Fruit fly (Drosophila melanogaster) whole organism, embryonic: ENCODE results near the gene CG31174.

Experiments
- Aef1 ChIP-seq: fragments of 200-800 bp; sonication (Bioruptor generic); IDR thresholded peaks from 3 replicates; pipeline ENCODE4 v1.3.6; 2022; ENCODE audit warnings: missing biosample characterization, missing genetic modification characterization
- Atf-2 ChIP-seq: fragments of 200-800 bp; sonication (Bioruptor generic); optimal IDR thresholded peaks from 2 replicates; lab custom pipeline; 2016; ENCODE audit warnings: missing biosample characterization, missing genetic modification characterization
- Atf3 ChIP-seq: fragments of 200-800 bp; sonication (Bioruptor generic); optimal IDR thresholded peaks from 3 replicates; lab custom pipeline; 2016; ENCODE audit warnings: missing biosample characterization, missing genetic modification characterization
- Bdp1 ChIP-seq: fragments of 200-800 bp; sonication (Bioruptor generic); optimal IDR thresholded peaks from 3 replicates; lab custom pipeline; 2016; ENCODE audit warnings: missing biosample characterization, missing genetic modification characterization
- BtbVII ChIP-seq: fragments of 200-800 bp; sonication (Bioruptor generic); optimal IDR thresholded peaks from 3 replicates; lab custom pipeline; 2017; ENCODE audit warnings: missing biosample characterization, mild to moderate bottlenecking, missing genetic modification characterization
- CG11085 ChIP-seq: fragments of 200-800 bp; sonication (Bioruptor generic); IDR thresholded peaks from 2 replicates; pipeline ENCODE4 v1.3.6; 2022; ENCODE audit warnings: missing biosample characterization, missing genetic modification characterization
- CG11093 ChIP-seq: fragments of 200-800 bp; sonication (Bioruptor generic); IDR thresholded peaks from 3 replicates; pipeline ENCODE4 v1.3.6; 2022; ENCODE audit warnings: missing biosample characterization, missing genetic modification characterization
- CG12104 ChIP-seq: fragments of 200-800 bp; sonication (Bioruptor generic); optimal IDR thresholded peaks from 3 replicates; lab custom pipeline; 2016; ENCODE audit warnings: missing biosample characterization, missing genetic modification characterization
- CG12744 ChIP-seq: fragments of 200-800 bp; sonication (Bioruptor generic); optimal IDR thresholded peaks from 2 replicates; lab custom pipeline; 2016; ENCODE audit warnings: missing biosample characterization, missing genetic modification characterization
- CG12769 ChIP-seq: fragments of 200-800 bp; sonication (Bioruptor generic); optimal IDR thresholded peaks from 2 replicates; lab custom pipeline; 2019; ENCODE audit warnings: missing biosample characterization, mild to moderate bottlenecking, missing genetic modification characterization, moderate library complexity
- CG13123 ChIP-seq: fragments of 200-800 bp; sonication (Bioruptor generic); optimal IDR thresholded peaks from 2 replicates; lab custom pipeline; 2016; ENCODE audit warnings: missing biosample characterization, missing genetic modification characterization
- CG13775 ChIP-seq: fragments of 200-800 bp; sonication (Bioruptor generic); optimal IDR thresholded peaks from 3 replicates; lab custom pipeline; 2017; ENCODE audit warnings: missing biosample characterization, mild to moderate bottlenecking, missing genetic modification characterization
- CG13894 ChIP-seq: fragments of 200-800 bp; sonication (Bioruptor generic); optimal IDR thresholded peaks from 3 replicates; lab custom pipeline; 2018; ENCODE audit warnings: missing biosample characterization, mild to moderate bottlenecking, missing genetic modification characterization, moderate library complexity
- CG15011 ChIP-seq: fragments of 200-800 bp; sonication (Bioruptor generic); optimal IDR thresholded peaks from 3 replicates; lab custom pipeline; 2018; ENCODE audit warnings: missing biosample characterization, mild to moderate bottlenecking, missing genetic modification characterization
- CG15479 ChIP-seq: fragments of 200-800 bp; sonication (Bioruptor generic); optimal IDR thresholded peaks from 3 replicates; lab custom pipeline; 2019; ENCODE audit warnings: missing biosample characterization, mild to moderate bottlenecking, missing genetic modification characterization, moderate library complexity
- CG15696 ChIP-seq: fragments of 200-800 bp; sonication (Bioruptor generic); optimal IDR thresholded peaks from 2 replicates; lab custom pipeline; 2019; ENCODE audit warnings: missing biosample characterization, mild to moderate bottlenecking, missing genetic modification characterization, moderate library complexity
- CG18599 ChIP-seq: fragments of 200-800 bp; sonication (Bioruptor generic); optimal IDR thresholded peaks from 3 replicates; lab custom pipeline; 2017; ENCODE audit warnings: missing biosample characterization, missing genetic modification characterization, mild to moderate bottlenecking, moderate library complexity, missing genetic modification reagents
- CG2120 ChIP-seq: fragments of 200-800 bp; sonication (Bioruptor generic); optimal IDR thresholded peaks from 3 replicates; lab custom pipeline; 2016; ENCODE audit warnings: missing biosample characterization, missing genetic modification characterization
- CG32772 ChIP-seq: fragments of 200-800 bp; sonication (Bioruptor generic); IDR thresholded peaks from 2 replicates; pipeline ENCODE4 v1.3.6; 2022; ENCODE audit warnings: missing biosample characterization, missing genetic modification characterization
- CG4404 ChIP-seq: fragments of 200-800 bp; sonication (Bioruptor generic); IDR thresholded peaks from 2 replicates; pipeline ENCODE4 v1.3.6; 2022; ENCODE audit warnings: missing biosample characterization, missing genetic modification characterization
- CG6765 ChIP-seq: fragments of 200-800 bp; sonication (Bioruptor generic); optimal IDR thresholded peaks from 3 replicates; lab custom pipeline; 2017; ENCODE audit warnings: missing biosample characterization, mild to moderate bottlenecking, missing genetic modification characterization
- CG8478 ChIP-seq: fragments of >200 bp; optimal IDR thresholded peaks from 2 replicates; lab custom pipeline; 2018
- CG8765 ChIP-seq: fragments of 200-800 bp; sonication (Bioruptor generic); IDR thresholded peaks from 2 replicates; pipeline ENCODE4 v1.3.6; 2022; ENCODE audit warnings: missing biosample characterization, missing genetic modification characterization
- CHES-1-like ChIP-seq: fragments of 200-800 bp; sonication (Bioruptor generic); optimal IDR thresholded peaks from 2 replicates; lab custom pipeline; 2016; ENCODE audit warnings: missing biosample characterization, missing genetic modification characterization
- Dfd ChIP-seq, 2 experiments: fragments of >200 bp; optimal IDR thresholded peaks; 2 replicates each; lab custom pipeline; 2017; ENCODE audit warnings: missing biosample characterization in 2 of 2, missing genetic modification characterization in 2 of 2
- Elba2 ChIP-seq: fragments of 200-800 bp; sonication (Bioruptor generic); optimal IDR thresholded peaks from 3 replicates; lab custom pipeline; 2016; ENCODE audit warnings: missing biosample characterization, missing genetic modification characterization
- HLH54F ChIP-seq: fragments of 200-800 bp; sonication (Bioruptor generic); optimal IDR thresholded peaks from 3 replicates; lab custom pipeline; 2016; ENCODE audit warnings: missing biosample characterization, missing genetic modification characterization
- Hr78 ChIP-seq, 2 experiments: fragments of 200-800 bp in 1 of 2; fragments of >200 bp in 1 of 2; sonication (Bioruptor generic) in 1 of 2; optimal IDR thresholded peaks; 2 replicates each; lab custom pipeline; 2017 to 2019; ENCODE audit warnings: missing biosample characterization in 2 of 2, missing genetic modification characterization in 2 of 2, mild to moderate bottlenecking in 1 of 2, moderate library complexity in 1 of 2
- NK7.1 ChIP-seq: fragments of 200-800 bp; sonication (Bioruptor generic); optimal IDR thresholded peaks from 3 replicates; lab custom pipeline; 2016; ENCODE audit warnings: missing biosample characterization, missing genetic modification characterization
- Usf ChIP-seq: fragments of 200-800 bp; sonication (Bioruptor generic); optimal IDR thresholded peaks from 2 replicates; lab custom pipeline; 2017; ENCODE audit warnings: missing genotype, missing biosample characterization, missing genetic modification characterization
- ase ChIP-seq: fragments of 200-800 bp; sonication (Bioruptor generic); IDR thresholded peaks from 3 replicates; pipeline ENCODE4 v1.3.6; 2022; ENCODE audit warnings: missing biosample characterization, missing genetic modification characterization
- ash1 ChIP-seq: fragments of 200-800 bp; sonication (Bioruptor generic); optimal IDR thresholded peaks from 2 replicates; lab custom pipeline; 2018; ENCODE audit warnings: missing biosample characterization, mild to moderate bottlenecking, missing genetic modification characterization
- ems ChIP-seq: fragments of 200-800 bp; sonication (Bioruptor generic); optimal IDR thresholded peaks from 3 replicates; lab custom pipeline; 2016; ENCODE audit warnings: missing biosample characterization, missing genetic modification characterization
- ftz-f1 ChIP-seq: fragments of 200-800 bp; sonication (Bioruptor generic); optimal IDR thresholded peaks from 2 replicates; lab custom pipeline; 2016; ENCODE audit warnings: missing biosample characterization, missing genetic modification characterization
- hth ChIP-seq: fragments of >200 bp; optimal IDR thresholded peaks from 2 replicates; lab custom pipeline; 2017; ENCODE audit warnings: inconsistent platforms
- kay ChIP-seq: fragments of 200-800 bp; sonication (Bioruptor generic); optimal IDR thresholded peaks from 2 replicates; lab custom pipeline; 2016; ENCODE audit warnings: missing biosample characterization, missing genetic modification characterization
- lab ChIP-seq: fragments of 200-800 bp; sonication (Bioruptor generic); optimal IDR thresholded peaks from 3 replicates; lab custom pipeline; 2017; ENCODE audit warnings: missing biosample characterization, missing genetic modification characterization, mild to moderate bottlenecking, moderate library complexity, missing genetic modification reagents
- nmo ChIP-seq: fragments of 200-800 bp; sonication (Bioruptor generic); optimal IDR thresholded peaks from 2 replicates; lab custom pipeline; 2018; ENCODE audit warnings: missing biosample characterization, mild to moderate bottlenecking, missing genetic modification characterization, moderate library complexity
- otp ChIP-seq: fragments of 200-800 bp; sonication (Bioruptor generic); IDR thresholded peaks from 3 replicates; pipeline ENCODE4, ENCODE4 v1.3.6; 2022; ENCODE audit warnings: missing biosample characterization, missing genetic modification characterization
- peb ChIP-seq: fragments of 200-800 bp; sonication (Bioruptor generic); IDR thresholded peaks from 2 replicates; pipeline ENCODE4 v1.3.6; 2022; ENCODE audit warnings: missing biosample characterization, missing genetic modification characterization
- pfk ChIP-seq: fragments of 200-800 bp; sonication (Bioruptor generic); optimal IDR thresholded peaks from 2 replicates; lab custom pipeline; 2018; ENCODE audit warnings: missing biosample characterization, mild to moderate bottlenecking, missing genetic modification characterization, moderate library complexity
- pros ChIP-seq: fragments of 200-800 bp; sonication (Bioruptor generic); optimal IDR thresholded peaks from 3 replicates; lab custom pipeline; 2019; ENCODE audit warnings: missing biosample characterization, mild to moderate bottlenecking, missing genetic modification characterization, moderate library complexity
- row ChIP-seq: fragments of 200-800 bp; sonication (Bioruptor generic); IDR thresholded peaks from 3 replicates; pipeline ENCODE4 v1.3.6; 2022; ENCODE audit warnings: missing biosample characterization, missing genetic modification characterization
- shn ChIP-seq: fragments of 200-800 bp; sonication (Bioruptor generic); optimal IDR thresholded peaks from 3 replicates; lab custom pipeline; 2016; ENCODE audit warnings: missing biosample characterization, missing genetic modification characterization
- tna ChIP-seq: fragments of 200-800 bp; sonication (Bioruptor generic); IDR thresholded peaks from 2 replicates; pipeline ENCODE4 v1.3.6; 2022; ENCODE audit warnings: missing biosample characterization, missing genetic modification characterization; ENCODE audit not compliant: partially characterized antibody
- trh ChIP-seq: fragments of 200-800 bp; sonication (Bioruptor generic); optimal IDR thresholded peaks from 2 replicates; lab custom pipeline; 2016; ENCODE audit warnings: missing biosample characterization, missing genetic modification characterization
- wek ChIP-seq: fragments of 200-800 bp; sonication (Bioruptor generic); optimal IDR thresholded peaks from 3 replicates; lab custom pipeline; 2018; ENCODE audit warnings: missing biosample characterization, mild to moderate bottlenecking, missing genetic modification characterization, moderate library complexity
- wor ChIP-seq: fragments of 200-800 bp; sonication (Bioruptor generic); IDR thresholded peaks from 2 replicates; pipeline ENCODE4 v1.3.6; 2022; ENCODE audit warnings: missing biosample characterization, missing genetic modification characterization
- yki ChIP-seq: fragments of >200 bp; optimal IDR thresholded peaks from 3 replicates; lab custom pipeline; 2018
- z ChIP-seq: fragments of 200-800 bp; sonication (Bioruptor generic); IDR thresholded peaks from 3 replicates; pipeline ENCODE4 v1.3.6; 2022; ENCODE audit warnings: missing biosample characterization, missing genetic modification characterization

The CG31174 gene

DNA sequence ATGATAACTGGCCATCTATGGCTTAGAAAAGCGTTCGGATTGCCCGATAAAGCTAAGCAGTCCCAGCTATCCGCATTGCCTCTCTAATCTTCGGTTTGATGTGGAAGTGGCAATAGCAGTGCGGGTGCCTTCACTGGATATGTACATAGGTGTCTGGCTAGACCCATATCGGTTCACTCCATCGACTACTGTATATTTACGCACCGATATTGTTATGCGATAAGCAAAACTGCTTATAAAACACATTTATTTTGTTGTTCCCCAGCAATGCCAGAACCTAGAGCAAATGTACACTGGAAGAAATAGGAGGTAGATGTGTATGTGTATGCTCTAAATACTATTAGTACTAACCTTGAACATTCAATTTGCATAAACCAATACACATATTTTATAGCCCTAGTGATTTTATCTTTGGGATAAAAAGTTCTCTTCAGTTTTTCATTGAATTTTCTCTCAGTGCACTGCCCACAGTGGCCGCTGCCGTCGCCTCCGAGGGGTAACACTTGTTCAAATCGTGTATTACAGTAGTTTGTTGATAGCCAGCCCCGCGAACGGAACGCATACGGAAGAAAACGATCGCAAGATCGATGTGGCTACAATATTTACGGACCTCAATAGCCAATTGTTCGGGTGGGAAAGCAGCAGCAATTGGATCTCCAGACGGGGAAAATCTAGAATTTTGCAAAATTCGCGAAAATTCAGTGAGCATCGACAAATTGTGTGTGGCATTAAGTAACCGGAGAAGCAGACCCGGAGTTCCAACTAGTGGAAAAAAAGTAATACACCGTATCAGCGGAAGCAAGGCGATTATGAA, 1.1 kb upstream of the CG31174 start, which contains the start of gene CG31431 (continued):
- TF ChIP-seq HLH54F (GFP tag; lab: Kevin White, UChicago) (peak; percentile 97), trh (peak; percentile 87), CG13894 (tag; lab: Kevin White, UChicago) (peak; percentile 97), CG13123 (GFP tag; lab: Kevin White, UChicago) (peak; percentile 94), otp (GFP tag; lab: Robert Waterston, UW) (peak; percentile 95), CG15011 (GFP tag; lab: Kevin White, UChicago) (peak; percentile 96), CG12769 (tag; lab: Kevin White, UChicago) (peak; percentile 99), CG8765 (GFP tag; lab: Robert Waterston, UW) (peak; percentile 94), ash1 (GFP tag; lab: Kevin White, UChicago) (peak; percentile 88), yki (lab: Kevin White, UChicago) (no peak), Hr78 (GFP tag; optimal IDR thresholded peaks at IDR 0.05; lab: Kevin White, UChicago) (peak in 1 of 2 experiments; percentile 76), ase (GFP tag; lab: Robert Waterston, UW) (peak; percentile 96), CG8478 (lab: Kevin White, UChicago) (no peak), CG2120 (GFP tag; lab: Kevin White, UChicago) (peak; percentile 99), nmo (GFP tag; lab: Kevin White, UChicago) (peak; percentile 98), Dfd (GFP tag; optimal IDR thresholded peaks at IDR 0.05; lab: Kevin White, UChicago) (no peak), peb (peak; percentile 90), Elba2 (GFP tag; lab: Kevin White, UChicago) (peak; percentile 41), lab (peak; percentile 99), pros (GFP tag; lab: Kevin White, UChicago) (peak; percentile 67), CG12744 (GFP tag; lab: Kevin White, UChicago) (peak; percentile 95), Atf-2 (GFP tag; lab: Kevin White, UChicago) (peak; percentile 96), CG15696 (tag; lab: Kevin White, UChicago) (peak; percentile 96), tna (no peak), shn (GFP tag; lab: Kevin White, UChicago) (peak; percentile 94), z (GFP tag; lab: Robert Waterston, UW) (peak; percentile 72; the same call in 2 of the 3 replicates), CG32772 (GFP tag; lab: Robert Waterston, UW) (peak; percentile 97), hth (lab: Kevin White, UChicago) (no peak), BtbVII (GFP tag; lab: Kevin White, UChicago) (peak; percentile 98), CG11085 (GFP tag; lab: Robert Waterston, UW) (peak; percentile 97), CG6765 (GFP tag; lab: Kevin White, UChicago) (peak; percentile 92), CG18599 (GFP tag; lab: Kevin White, UChicago) (peak; percentile 99), Usf (GFP tag; lab: Kevin White, UChicago) (peak; percentile 93), ems (GFP tag; lab: Kevin White, UChicago) (peak; percentile 97), CG4404 (GFP tag; lab: Robert Waterston, UW) (peak; percentile 96), row (GFP tag; lab: Robert Waterston, UW) (peak; percentile 99), kay (peak; percentile 95), CG11093 (GFP tag; lab: Robert Waterston, UW) (peak; percentile 94), CG13775 (GFP tag; lab: Kevin White, UChicago) (peak; percentile 95), NK7.1 (GFP tag; lab: Kevin White, UChicago) (peak; percentile 97), wek (GFP tag; lab: Kevin White, UChicago) (peak; percentile 87), Bdp1 (peak; percentile 88), CG15479 (GFP tag; lab: Kevin White, UChicago) (peak; percentile 58), Atf3 (GFP tag; lab: Kevin White, UChicago) (peak; percentile 95), Aef1 (GFP tag; lab: Robert Waterston, UW) (peak; percentile 97), wor (GFP tag; lab: Robert Waterston, UW) (peak; percentile 90), pfk (GFP tag; lab: Kevin White, UChicago) (peak; percentile 45), CHES-1-like (peak; percentile 98), ftz-f1 (GFP tag; lab: Kevin White, UChicago) (peak; percentile 83), CG12104 (GFP tag; lab: Kevin White, UChicago) (peak; percentile 95)
